Worm (Caenorhabditis elegans): ENCODE results near the gene F07E5.8.

DNA sequence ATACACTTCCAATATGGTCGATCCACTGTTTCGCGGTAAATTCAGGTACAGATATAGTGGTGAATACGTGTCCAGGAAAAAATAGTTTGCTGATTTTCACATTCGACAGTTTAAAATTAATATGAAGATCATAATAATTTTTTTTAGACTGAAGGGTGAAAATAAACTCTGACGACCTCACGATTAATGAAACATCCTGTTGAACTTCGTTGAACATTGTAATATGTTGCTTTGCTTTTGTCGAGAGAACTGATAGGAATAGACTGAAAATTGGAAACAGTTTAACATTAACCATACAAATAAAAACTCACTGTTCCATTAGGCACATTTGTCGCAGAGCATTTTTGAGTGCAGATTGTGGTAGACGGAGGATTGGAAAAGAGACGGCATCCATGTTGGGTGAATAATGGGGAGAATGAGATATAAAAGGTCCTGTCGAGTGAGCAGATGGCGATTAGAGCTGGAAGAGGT is 18.1 kb upstream of the F07E5.8 start, which contains the start of gene fbxb-37:
- TF ChIP-seq med-1 (GFP tag; optimal IDR thresholded peaks at IDR 0.05; ENCODE audit: insufficient read depth), result no peak
- TF ChIP-seq flt-1 (GFP tag; IDR thresholded peaks at IDR 0.05), result no peak
- TF ChIP-seq T22C8.4 (GFP tag; IDR thresholded peaks at IDR 0.05), result no peak
- TF ChIP-seq cog-1 (tag; optimal IDR thresholded peaks at IDR 0.05), result no peak
- TF ChIP-seq ztf-23 (GFP tag; IDR thresholded peaks at IDR 0.05), result no peak
- no peak for TF ChIP-seq ref-1 (GFP tag; conservative IDR thresholded peaks at IDR 0.05)
- TF ChIP-seq ztf-29 (GFP tag; IDR thresholded peaks at IDR 0.05), result no peak
- TF ChIP-seq klf-2 (GFP tag; conservative IDR thresholded peaks at IDR 0.05), result no peak
- no peak for TF ChIP-seq tab-1 (GFP tag; IDR thresholded peaks at IDR 0.05)
